Fruit fly (Drosophila melanogaster) whole organism, wandering third instar larva: ENCODE data around the gene C3G.
A peak's percentile ranks its signal among the peaks of the same experiment; 100 is the strongest.

Experiments
- Abd-B ChIP-seq: fragments of >200 bp; optimal IDR thresholded peaks from 2 replicates; lab custom pipeline; 2017; ENCODE audit warnings: missing biosample characterization, missing genetic modification characterization
- CG32264 ChIP-seq: fragments of 200-800 bp; sonication (Bioruptor generic); optimal IDR thresholded peaks from 2 replicates; lab custom pipeline; 2016; ENCODE audit warnings: missing biosample characterization, missing genetic modification characterization
- CG9705 ChIP-seq: fragments of 200-800 bp; sonication (Bioruptor generic); optimal IDR thresholded peaks from 2 replicates; lab custom pipeline; 2018; ENCODE audit warnings: missing biosample characterization, mild to moderate bottlenecking, missing genetic modification characterization
- Dfd ChIP-seq: fragments of >200 bp; optimal IDR thresholded peaks from 2 replicates; lab custom pipeline; 2017; ENCODE audit warnings: missing biosample characterization, missing genetic modification characterization
- Dif ChIP-seq: fragments of 200-275, 200-300 bp; sonication (Bioruptor generic); optimal IDR thresholded peaks from 2 replicates; lab custom pipeline; 2018; ENCODE audit warnings: missing biosample characterization, missing genetic modification characterization; ENCODE audit not compliant: partially characterized antibody
- HLH106 ChIP-seq: fragments of 200-800 bp; optimal IDR thresholded peaks from 3 replicates; lab custom pipeline; 2019; ENCODE audit warnings: missing biosample characterization, mild to moderate bottlenecking, missing genetic modification characterization, moderate library complexity
- Hnf4 ChIP-seq: fragments of 200-800 bp; sonication (Bioruptor generic); optimal IDR thresholded peaks from 2 replicates; lab custom pipeline; 2016; ENCODE audit warnings: missing biosample characterization, mild to moderate bottlenecking, missing genetic modification characterization
- Hr78 ChIP-seq: fragments of >200 bp; optimal IDR thresholded peaks from 2 replicates; lab custom pipeline; 2017; ENCODE audit warnings: missing biosample characterization, missing genetic modification characterization
- Hr83 ChIP-seq: fragments of 200-300 bp; sonication (Bioruptor generic); optimal IDR thresholded peaks from 2 replicates; lab custom pipeline; 2016; ENCODE audit warnings: missing biosample characterization, mild to moderate bottlenecking, missing genetic modification characterization, moderate library complexity; ENCODE audit not compliant: poor library complexity, severe bottlenecking
- Jra ChIP-seq: sonication (Bioruptor generic); optimal IDR thresholded peaks from 2 replicates; lab custom pipeline; 2016; ENCODE audit warnings: missing biosample characterization, missing genetic modification characterization
- Mio ChIP-seq: sonication (Bioruptor generic); optimal IDR thresholded peaks from 2 replicates; lab custom pipeline; 2016; ENCODE audit warnings: missing biosample characterization, missing genetic modification characterization
- Myc ChIP-seq: fragments of >200 bp; optimal IDR thresholded peaks from 2 replicates; lab custom pipeline; 2017
- OdsH ChIP-seq: fragments of 200-800 bp; sonication (Bioruptor generic); optimal IDR thresholded peaks from 2 replicates; lab custom pipeline; 2016; ENCODE audit warnings: missing biosample characterization, mild to moderate bottlenecking, missing genetic modification characterization
- Rel ChIP-seq, 2 experiments: fragments of 200-800 bp; sonication (Bioruptor generic) in 1 of 2; optimal IDR thresholded peaks; 2 replicates in 1 of 2; 3 replicates in 1 of 2; lab custom pipeline; 2016 to 2019; ENCODE audit warnings: mild to moderate bottlenecking in 2 of 2, missing biosample characterization in 2 of 2, missing genetic modification characterization in 2 of 2, moderate library complexity in 1 of 2
- Sp1 ChIP-seq: fragments of 200-800 bp; sonication (Bioruptor generic); optimal IDR thresholded peaks from 3 replicates; lab custom pipeline; 2019; ENCODE audit warnings: missing biosample characterization, mild to moderate bottlenecking, missing genetic modification characterization, moderate library complexity
- Vsx2 ChIP-seq: fragments of 200-300, 225-300 bp; sonication (Bioruptor generic); optimal IDR thresholded peaks from 2 replicates; lab custom pipeline; 2018; ENCODE audit warnings: missing biosample characterization, missing genetic modification characterization; ENCODE audit not compliant: partially characterized antibody
- br ChIP-seq: fragments of 200-800 bp; sonication (Bioruptor generic); optimal IDR thresholded peaks from 2 replicates; lab custom pipeline; 2016; ENCODE audit warnings: missing biosample characterization, missing genetic modification characterization
- brk ChIP-seq: fragments of 200-800 bp; sonication (Bioruptor generic); optimal IDR thresholded peaks from 2 replicates; lab custom pipeline; 2016; ENCODE audit warnings: missing biosample characterization, mild to moderate bottlenecking, missing genetic modification characterization
- dmrt93B ChIP-seq: fragments of 200-800 bp; sonication (Bioruptor generic); optimal IDR thresholded peaks from 2 replicates; lab custom pipeline; 2018; ENCODE audit warnings: missing biosample characterization, mild to moderate bottlenecking, missing genetic modification characterization
- dsf ChIP-seq: sonication (Bioruptor generic); optimal IDR thresholded peaks from 2 replicates; lab custom pipeline; 2016; ENCODE audit warnings: missing biosample characterization, missing genetic modification characterization, borderline replicate concordance
- ey ChIP-seq: fragments of 200-800 bp; sonication (Bioruptor generic); optimal IDR thresholded peaks from 2 replicates; lab custom pipeline; 2016; ENCODE audit warnings: missing biosample characterization, missing genetic modification characterization
- foxo ChIP-seq, 2 experiments: fragments of 200-800 bp; sonication (Bioruptor generic); optimal IDR thresholded peaks; 2 replicates in 1 of 2; 3 replicates in 1 of 2; lab custom pipeline; 2016 to 2017; ENCODE audit warnings: missing biosample characterization in 2 of 2, missing genetic modification characterization in 2 of 2
- fru ChIP-seq: fragments of 200-800 bp; sonication (Bioruptor generic); optimal IDR thresholded peaks from 3 replicates; lab custom pipeline; 2016; ENCODE audit warnings: missing biosample characterization, mild to moderate bottlenecking, missing genetic modification characterization
- h ChIP-seq: fragments of 200-800 bp; sonication (Bioruptor generic); optimal IDR thresholded peaks from 3 replicates; lab custom pipeline; 2016; ENCODE audit warnings: missing biosample characterization, mild to moderate bottlenecking, missing genetic modification characterization
- jim ChIP-seq: fragments of 175-275, 200-325 bp; sonication (Bioruptor generic); optimal IDR thresholded peaks from 2 replicates; lab custom pipeline; 2016; ENCODE audit warnings: missing biosample characterization, mild to moderate bottlenecking, missing genetic modification characterization
- pan ChIP-seq: fragments of >200 bp; optimal IDR thresholded peaks from 2 replicates; lab custom pipeline; 2017
- psq ChIP-seq: fragments of 200-800 bp; sonication (Bioruptor generic); optimal IDR thresholded peaks from 3 replicates; lab custom pipeline; 2017; ENCODE audit warnings: missing biosample characterization, mild to moderate bottlenecking, missing genetic modification characterization, moderate library complexity
- rgr ChIP-seq: fragments of 200-800 bp; sonication (Bioruptor generic); optimal IDR thresholded peaks from 3 replicates; lab custom pipeline; 2016; ENCODE audit warnings: missing biosample characterization, mild to moderate bottlenecking, missing genetic modification characterization
- sage ChIP-seq: fragments of 200-800 bp; sonication (Bioruptor generic); optimal IDR thresholded peaks from 2 replicates; lab custom pipeline; 2016; ENCODE audit warnings: missing biosample characterization, mild to moderate bottlenecking, missing genetic modification characterization
- sv ChIP-seq: fragments of 200-800 bp; sonication (Bioruptor generic); optimal IDR thresholded peaks from 3 replicates; lab custom pipeline; 2016; ENCODE audit warnings: missing biosample characterization, missing genetic modification characterization
- tai ChIP-seq: sonication (Bioruptor generic); optimal IDR thresholded peaks from 2 replicates; lab custom pipeline; 2016; ENCODE audit warnings: missing biosample characterization, missing genetic modification characterization
- woc ChIP-seq: sonication (Bioruptor generic); optimal IDR thresholded peaks from 2 replicates; lab custom pipeline; 2016; ENCODE audit warnings: missing biosample characterization, mild to moderate bottlenecking, missing genetic modification characterization

C3G gene

DNA sequence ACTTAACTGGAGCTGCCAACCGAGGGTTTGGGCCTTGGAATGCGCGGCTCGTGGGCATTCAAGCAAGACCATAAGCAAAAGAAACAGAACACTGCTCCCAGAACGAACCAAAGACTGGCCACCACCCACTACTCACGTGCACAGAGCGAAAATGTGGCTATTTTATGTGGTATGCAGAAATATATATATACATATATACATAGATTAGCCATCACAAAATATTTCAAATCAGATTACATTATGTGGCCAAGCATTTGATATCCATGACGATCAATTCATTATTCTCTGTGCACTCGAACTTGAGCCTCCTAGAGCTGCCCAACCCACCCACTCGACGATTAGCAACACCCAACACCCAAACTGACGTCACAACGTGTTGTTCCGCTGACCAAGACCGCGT is 57.8 kb downstream of the C3G start:
- TF ChIP-seq ey (GFP tag; lab: Kevin White, UChicago): peak; percentile 8
- peak; percentile 17 for TF ChIP-seq h (GFP tag; lab: Kevin White, UChicago)
- peak; percentile 7 for TF ChIP-seq br (GFP tag; lab: Kevin White, UChicago)
- peak; percentile 27 for TF ChIP-seq HLH106 (tag; lab: Kevin White, UChicago)
- no peak for TF ChIP-seq Hnf4 (GFP tag; lab: Kevin White, UChicago)
- no peak for TF ChIP-seq Vsx2 (GFP tag; lab: Kevin White, UChicago)
- TF ChIP-seq foxo (GFP tag; optimal IDR thresholded peaks at IDR 0.05; lab: Kevin White, UChicago): peak in 1 of 2 experiments; percentile 6
- TF ChIP-seq sv (GFP tag; lab: Kevin White, UChicago): no peak

DNA sequence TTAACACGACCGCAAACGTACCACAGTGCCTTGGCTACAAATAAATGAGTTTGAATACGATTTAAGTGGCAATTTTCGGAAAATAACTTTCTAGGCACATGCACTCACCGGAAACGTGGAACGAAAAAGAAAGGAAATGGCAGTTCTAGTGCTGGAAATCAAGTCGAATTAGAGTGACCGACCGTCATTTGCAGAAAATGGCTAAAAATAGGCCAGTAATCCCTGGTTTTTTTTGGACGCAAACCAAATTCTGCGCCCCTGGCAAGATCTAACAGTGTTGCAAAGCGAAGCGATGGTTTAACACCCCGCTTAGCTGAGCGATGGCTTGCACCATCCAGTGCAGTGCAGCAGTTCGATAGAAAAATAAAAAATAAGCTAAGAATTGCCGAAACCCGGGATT is 59.3 kb downstream of the C3G start, which contains the start of gene RpL17:
RpL17 (minus strand) TSS at position 151 of the 400 bp plus-strand sequence.
- peak; percentile 64 for TF ChIP-seq Mio (GFP tag; lab: Kevin White, UChicago)
- TF ChIP-seq CG32264 (GFP tag; lab: Kevin White, UChicago): no peak
- TF ChIP-seq Hnf4 (GFP tag; lab: Kevin White, UChicago): peak; percentile 83
- TF ChIP-seq Rel (GFP tag; optimal IDR thresholded peaks at IDR 0.05; lab: Kevin White, UChicago): no peak
- TF ChIP-seq Rel (tag; optimal IDR thresholded peaks at IDR 0.05; lab: Kevin White, UChicago): peak; percentile 38
- TF ChIP-seq sv (GFP tag; lab: Kevin White, UChicago): peak; percentile 73
- TF ChIP-seq foxo (GFP tag; optimal IDR thresholded peaks at IDR 0.05; lab: Kevin White, UChicago): peak in 1 of 2 experiments; percentile 81
- TF ChIP-seq rgr (GFP tag; lab: Kevin White, UChicago): peak; percentile 92
- peak; percentile 22 for TF ChIP-seq tai (GFP tag; lab: Kevin White, UChicago)
- TF ChIP-seq fru: peak; percentile 75
- TF ChIP-seq HLH106 (tag; lab: Kevin White, UChicago): peak; percentile 57
- no peak for TF ChIP-seq Hr78 (GFP tag; lab: Kevin White, UChicago)
- no peak for TF ChIP-seq Dif (GFP tag; lab: Kevin White, UChicago)
- no peak for TF ChIP-seq jim
- peak; percentile 58 for TF ChIP-seq woc (GFP tag; lab: Kevin White, UChicago)
- TF ChIP-seq sage (GFP tag; lab: Kevin White, UChicago): peak; percentile 36
- TF ChIP-seq br (GFP tag; lab: Kevin White, UChicago): peak; percentile 81
- peak; percentile 80 for TF ChIP-seq h (GFP tag; lab: Kevin White, UChicago)
- peak; percentile 87 for TF ChIP-seq Sp1
- TF ChIP-seq psq (GFP tag; lab: Kevin White, UChicago): peak; percentile 67
- peak; percentile 78 for TF ChIP-seq dmrt93B (GFP tag; lab: Kevin White, UChicago)
- peak; percentile 31 for TF ChIP-seq Jra (GFP tag; lab: Kevin White, UChicago)
- peak; percentile 77 for TF ChIP-seq OdsH (GFP tag; lab: Kevin White, UChicago)
- no peak for TF ChIP-seq Myc (lab: Kevin White, UChicago)
- peak; percentile 65 for TF ChIP-seq ey (GFP tag; lab: Kevin White, UChicago)
- TF ChIP-seq Hr83: peak; percentile 96
- TF ChIP-seq Vsx2 (GFP tag; lab: Kevin White, UChicago): no peak
- TF ChIP-seq dsf (GFP tag; lab: Kevin White, UChicago): no peak
- TF ChIP-seq CG9705 (GFP tag; lab: Kevin White, UChicago): peak; percentile 71
- TF ChIP-seq, all 38 proteins: peak for 21

DNA sequence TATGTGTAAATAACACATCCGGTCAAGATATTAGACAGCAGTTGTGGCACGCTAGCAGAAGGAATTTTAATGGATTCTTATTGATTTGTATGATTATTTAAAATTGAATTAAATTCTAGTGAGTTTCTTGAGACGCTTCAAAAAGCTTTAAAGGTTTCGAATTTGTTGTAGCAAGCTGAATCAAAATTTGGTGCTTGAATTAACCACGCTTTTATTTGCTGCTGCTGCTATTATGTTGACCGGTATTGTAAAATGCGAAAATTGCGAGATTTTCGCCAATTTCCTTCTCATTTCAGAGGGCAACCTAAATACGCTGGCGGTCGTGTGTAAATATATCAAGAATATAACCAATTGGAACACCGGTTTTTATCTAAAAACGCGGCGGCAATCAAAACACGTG is 60.2 kb downstream of the C3G start:
- TF ChIP-seq Dfd (GFP tag; lab: Kevin White, UChicago): no peak
- peak in 1 of 2 experiments; percentile 3 for TF ChIP-seq foxo (GFP tag; optimal IDR thresholded peaks at IDR 0.05; lab: Kevin White, UChicago)
- no peak for TF ChIP-seq OdsH (GFP tag; lab: Kevin White, UChicago)
- TF ChIP-seq ey (GFP tag; lab: Kevin White, UChicago): peak; percentile 17
- TF ChIP-seq, all 38 proteins: peak for 2

DNA sequence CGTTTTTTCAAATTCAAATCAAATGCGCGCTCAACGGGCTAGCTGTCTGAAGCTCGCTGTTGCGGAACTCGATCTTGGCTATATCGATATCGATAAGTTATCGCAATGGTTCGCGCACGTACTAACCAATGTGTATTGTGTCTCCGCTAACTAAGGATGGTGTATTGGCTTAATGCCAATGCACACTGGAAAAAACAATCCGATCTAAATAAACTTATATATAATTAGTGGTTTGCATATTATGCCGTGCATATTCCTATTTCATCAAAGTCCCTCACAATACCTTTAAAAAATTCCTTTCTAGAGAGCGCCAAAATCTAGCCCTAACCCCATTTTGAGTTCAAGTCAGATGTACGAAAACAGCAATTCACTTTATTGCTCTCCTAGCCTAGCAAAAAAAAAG is 62.2 kb downstream of the C3G start:
- no peak for TF ChIP-seq Abd-B (GFP tag; lab: Kevin White, UChicago)
- no peak for TF ChIP-seq Sp1
- TF ChIP-seq h (GFP tag; lab: Kevin White, UChicago): peak; percentile 48
- TF ChIP-seq sage (GFP tag; lab: Kevin White, UChicago): no peak
- TF ChIP-seq HLH106 (tag; lab: Kevin White, UChicago): peak; percentile 22
- TF ChIP-seq sv (GFP tag; lab: Kevin White, UChicago): peak; percentile 39
- TF ChIP-seq foxo (GFP tag; optimal IDR thresholded peaks at IDR 0.05; lab: Kevin White, UChicago): peak in 1 of 2 experiments; percentile 50
- no peak for TF ChIP-seq pan (lab: Kevin White, UChicago)
- peak; percentile 29 for TF ChIP-seq rgr (GFP tag; lab: Kevin White, UChicago)
- peak; percentile 4 for TF ChIP-seq br (GFP tag; lab: Kevin White, UChicago)
- TF ChIP-seq OdsH (GFP tag; lab: Kevin White, UChicago): no peak
- peak; percentile 53 for TF ChIP-seq Hnf4 (GFP tag; lab: Kevin White, UChicago)
- peak; percentile 64 for TF ChIP-seq brk (GFP tag; lab: Kevin White, UChicago)
- peak; percentile 41 for TF ChIP-seq fru
- peak; percentile 16 for TF ChIP-seq Myc (lab: Kevin White, UChicago)
